Fruit fly (Drosophila melanogaster): ENCODE measurements around the gene CG7381.
A peak's percentile ranks its signal among the peaks of the same experiment; 100 is the strongest.

Gene CG7381

DNA sequence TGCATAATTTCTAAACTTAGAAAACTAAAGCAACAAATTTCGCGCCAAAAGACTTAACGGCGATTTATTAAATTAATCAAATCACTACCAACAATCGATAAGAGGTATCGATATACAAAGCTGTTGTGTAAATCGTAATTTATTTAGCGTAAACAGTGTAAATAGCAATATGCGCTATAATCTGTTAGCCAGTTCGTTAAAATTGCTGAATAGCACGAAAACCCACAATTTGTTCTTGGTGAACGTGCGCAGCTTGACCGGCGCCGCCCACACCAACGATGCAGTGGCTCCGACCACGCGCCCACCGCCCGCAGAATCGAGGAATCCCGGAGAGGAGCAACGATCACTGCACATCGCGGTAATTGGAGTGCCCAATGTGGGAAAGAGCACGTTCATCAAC, 18.3 kb upstream of the CG7381 start, which contains the start of gene CG7488:
Gene CG7488, plus strand, starts transcription at position 99 of the 400 bp plus-strand sequence.
- TF ChIP-seq CTCF (optimal IDR thresholded peaks at IDR 0.05) (no peak), CG8478 (optimal IDR thresholded peaks at IDR 0.05) (no peak)

DNA sequence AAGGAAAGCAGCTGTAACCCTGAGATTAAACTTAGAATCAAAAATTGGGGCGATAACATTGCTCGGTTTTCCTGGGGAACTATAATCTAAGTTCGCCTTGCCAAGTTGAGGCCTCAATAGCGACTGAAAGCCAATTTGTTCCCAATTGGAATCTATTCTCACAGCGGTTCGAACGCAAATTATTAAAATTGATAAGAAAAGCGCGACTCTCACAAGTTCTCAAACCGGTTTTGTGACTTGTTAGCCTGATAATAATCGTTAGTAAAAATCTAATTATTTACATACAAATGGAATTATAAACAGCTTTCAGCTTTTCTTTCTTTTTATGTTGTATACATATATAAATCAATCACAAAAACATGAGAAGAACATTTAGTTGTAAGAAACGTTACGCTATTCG, 17.8 kb upstream of the CG7381 start, which contains the start of gene yellow-f2:
Gene yellow-f2, minus strand, starts transcription at position 101 of the 400 bp plus-strand sequence.
- TF ChIP-seq CG8478 (optimal IDR thresholded peaks at IDR 0.05) (no peak), CTCF (optimal IDR thresholded peaks at IDR 0.05) (no peak)

DNA sequence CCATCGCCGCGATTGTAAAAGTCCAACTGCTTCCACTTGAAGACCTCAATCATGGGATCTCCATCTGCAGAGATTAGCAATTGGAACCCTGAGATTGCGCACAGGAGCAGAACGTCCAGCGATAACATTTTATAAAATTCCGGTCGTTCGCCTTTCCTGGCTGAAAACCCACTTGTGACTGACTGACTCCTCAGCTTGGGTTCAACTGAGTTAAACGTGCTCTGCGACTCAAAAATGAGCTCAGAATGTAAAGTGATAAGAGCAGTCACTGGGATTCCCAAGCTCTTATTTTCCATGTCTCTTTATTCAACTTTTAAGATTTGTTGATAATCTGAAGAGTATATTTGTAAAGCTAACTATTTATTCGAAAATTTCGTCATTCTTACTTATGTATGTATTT, 15.7 kb upstream of the CG7381 start, which contains the start of gene yellow-f:
Gene yellow-f, minus strand, starts transcription at position 184 of the 400 bp plus-strand sequence.
- no peak for TF ChIP-seq CTCF (optimal IDR thresholded peaks at IDR 0.05)
- TF ChIP-seq CG8478 (optimal IDR thresholded peaks at IDR 0.05) = no peak

DNA sequence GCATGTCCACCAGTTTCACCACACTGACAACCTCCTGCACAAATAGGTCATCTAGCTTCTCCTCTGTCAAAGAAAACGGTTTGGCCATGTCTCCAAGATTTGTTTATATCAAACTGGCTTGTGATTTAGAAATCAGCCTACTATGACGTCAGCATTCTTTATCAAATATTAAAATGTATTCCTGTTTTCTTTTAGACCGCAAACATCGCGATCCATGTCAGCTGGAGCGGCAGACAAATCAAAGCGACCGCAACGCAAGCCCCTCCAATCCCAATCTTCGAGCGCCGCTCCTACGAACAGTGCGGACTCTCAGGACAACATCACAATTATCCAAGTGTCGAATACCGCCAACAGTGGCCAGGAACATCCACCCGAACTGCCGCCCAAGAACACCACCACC, 11.1 kb upstream of the CG7381 start, which contains the start of gene CG14383:
Gene CG14383, minus strand, starts transcription at position 101 of the 400 bp plus-strand sequence.
- no peak for TF ChIP-seq CTCF (optimal IDR thresholded peaks at IDR 0.05)
- no peak for TF ChIP-seq CG8478 (optimal IDR thresholded peaks at IDR 0.05)

DNA sequence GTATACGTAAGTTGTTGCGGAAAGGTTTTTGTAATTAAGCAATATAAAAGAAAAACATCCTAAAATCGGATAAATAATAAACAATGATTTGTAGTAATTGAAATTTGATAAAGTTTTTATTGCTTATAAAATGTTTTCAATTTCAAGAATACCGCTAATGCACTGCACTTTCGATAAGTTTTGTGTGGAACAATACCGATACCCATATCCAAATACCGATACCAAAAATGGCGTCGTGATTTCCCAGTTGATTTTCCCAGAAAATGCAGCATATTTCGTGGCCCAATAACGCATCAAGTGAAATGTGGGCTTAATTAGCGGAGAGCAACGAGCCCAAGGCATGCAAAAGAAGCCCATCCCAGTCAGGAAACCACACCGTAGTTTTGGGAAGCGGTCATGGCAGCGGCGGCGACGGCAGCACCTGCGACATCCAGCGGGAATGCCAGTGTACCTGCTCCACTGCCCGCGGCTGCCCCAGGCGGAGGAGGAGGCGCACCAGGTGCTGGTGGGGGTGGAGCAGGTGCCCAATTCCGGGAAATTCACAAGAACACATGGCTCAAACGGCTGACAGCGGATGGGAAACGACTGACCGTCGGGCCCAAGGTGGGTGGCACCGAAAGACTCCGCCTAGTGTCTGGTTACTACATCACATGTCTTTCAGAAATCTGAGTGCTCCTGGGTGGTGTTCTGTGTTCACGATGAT, 8.7 kb upstream of the CG7381 start, which contains the start of gene CG31342:
Gene CG31342, plus strand, starts transcription at position 214 of the 703 bp plus-strand sequence.
- TF ChIP-seq CTCF (optimal IDR thresholded peaks at IDR 0.05) (no peak), CG8478 (optimal IDR thresholded peaks at IDR 0.05) (no peak)

DNA sequence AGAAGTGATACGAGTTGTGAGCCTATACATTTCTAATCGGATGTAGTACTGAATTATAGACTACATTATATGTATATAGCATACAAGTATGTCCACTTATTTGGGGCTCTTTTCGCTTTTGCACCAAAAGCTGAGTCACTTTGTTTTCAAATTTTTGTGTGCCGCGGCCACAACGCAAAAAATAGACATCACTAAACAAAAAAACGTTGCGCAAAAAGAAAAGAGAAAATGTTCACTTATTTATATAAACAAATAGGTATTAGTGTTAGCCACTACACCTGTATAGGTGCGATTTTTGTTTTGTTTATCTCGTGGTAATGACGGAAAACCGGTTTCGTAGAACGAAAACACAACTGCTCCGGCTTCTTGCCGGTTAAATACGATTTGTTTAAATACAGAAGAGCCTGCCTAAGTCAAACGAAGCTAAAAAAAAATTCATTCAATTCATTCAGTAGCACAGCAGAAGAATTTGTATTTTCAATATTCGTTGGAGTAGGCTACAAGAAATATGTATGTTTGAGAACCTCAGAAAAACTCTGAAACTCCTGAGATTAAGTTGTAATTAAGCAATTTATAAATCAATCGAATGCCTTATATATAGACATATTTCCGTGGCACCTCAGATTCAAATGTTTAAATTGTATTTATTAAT, 5.8 kb upstream of the CG7381 start:
- no peak for TF ChIP-seq CG8478 (optimal IDR thresholded peaks at IDR 0.05)
- TF ChIP-seq CTCF (optimal IDR thresholded peaks at IDR 0.05) = no peak

DNA sequence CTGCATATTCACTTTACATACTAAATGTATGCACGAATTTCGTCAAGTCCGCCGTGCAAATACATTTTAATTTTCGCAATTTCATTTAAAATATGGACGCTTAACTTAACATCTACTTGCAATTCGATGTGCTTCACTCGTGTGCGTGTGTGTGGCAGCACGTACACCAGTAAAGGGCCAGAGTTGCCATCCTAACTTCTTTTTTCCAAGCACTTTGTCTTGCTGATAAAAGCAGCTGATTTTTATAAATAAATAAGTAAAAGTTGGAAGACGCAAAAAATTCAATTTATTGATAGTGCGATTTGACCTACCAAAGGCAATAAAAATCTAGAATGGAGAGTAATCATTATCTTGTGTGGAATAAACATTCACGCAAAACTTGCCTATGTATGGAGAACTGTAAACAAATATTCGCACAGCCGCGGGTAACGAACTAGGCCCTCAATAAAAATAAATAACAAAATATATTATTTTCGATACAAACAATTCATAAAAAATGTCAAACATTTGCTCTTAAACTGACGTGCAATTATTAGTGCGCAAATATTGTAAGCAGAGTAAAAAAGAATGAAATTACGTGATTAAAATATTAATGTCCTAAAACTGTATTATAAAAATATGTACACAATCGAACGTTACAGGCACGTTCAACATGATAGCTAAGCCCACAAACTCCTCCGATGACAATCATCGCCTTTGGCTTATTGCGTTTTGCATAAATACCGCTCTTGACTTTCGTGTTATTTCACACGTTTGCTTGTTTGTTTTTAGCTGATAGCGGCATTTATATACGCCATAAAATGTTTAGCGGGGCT, 5.1 kb upstream of the CG7381 start:
- TF ChIP-seq CTCF (optimal IDR thresholded peaks at IDR 0.05) = no peak
- TF ChIP-seq CG8478 (optimal IDR thresholded peaks at IDR 0.05) = no peak

DNA sequence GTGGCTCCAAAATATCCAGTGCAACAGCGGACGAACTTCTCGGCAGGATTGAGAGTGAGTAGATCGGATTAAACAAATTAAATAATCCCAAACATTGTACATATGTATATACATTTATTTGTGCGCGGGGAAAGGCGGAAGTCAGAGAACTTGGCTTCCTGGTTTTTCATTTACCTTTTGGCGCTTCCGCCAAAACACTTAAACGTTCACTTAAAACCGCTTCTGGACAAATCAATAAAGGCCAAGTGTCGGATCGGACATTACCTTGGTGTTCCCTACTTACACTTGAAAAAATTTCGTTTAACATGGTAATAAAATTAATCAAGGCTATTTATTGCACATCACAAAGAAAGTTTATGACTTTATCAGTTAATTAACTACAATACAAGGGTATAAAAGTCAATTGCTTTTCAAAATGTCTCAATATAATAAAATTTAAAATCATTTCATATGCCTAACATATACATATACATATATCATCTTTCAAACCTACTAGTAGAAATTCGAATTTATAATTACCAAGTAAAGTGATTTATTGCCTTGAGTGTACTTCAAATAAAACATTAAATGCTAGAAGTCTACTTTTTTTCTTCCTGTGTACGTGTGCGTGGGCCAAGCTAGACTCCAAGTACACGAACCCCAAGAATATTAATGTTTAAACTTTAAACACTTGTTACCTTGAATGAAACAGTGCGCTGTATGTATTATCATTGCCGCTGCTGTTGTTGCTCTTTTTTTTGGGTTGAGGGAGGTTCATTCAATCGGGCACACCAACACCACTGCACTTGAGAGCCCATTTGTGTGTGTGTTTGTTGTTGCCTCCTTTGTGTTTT, 4.3 kb upstream of the CG7381 start:
- TF ChIP-seq CG8478 (optimal IDR thresholded peaks at IDR 0.05) = no peak
- TF ChIP-seq CTCF (optimal IDR thresholded peaks at IDR 0.05) = no peak

DNA sequence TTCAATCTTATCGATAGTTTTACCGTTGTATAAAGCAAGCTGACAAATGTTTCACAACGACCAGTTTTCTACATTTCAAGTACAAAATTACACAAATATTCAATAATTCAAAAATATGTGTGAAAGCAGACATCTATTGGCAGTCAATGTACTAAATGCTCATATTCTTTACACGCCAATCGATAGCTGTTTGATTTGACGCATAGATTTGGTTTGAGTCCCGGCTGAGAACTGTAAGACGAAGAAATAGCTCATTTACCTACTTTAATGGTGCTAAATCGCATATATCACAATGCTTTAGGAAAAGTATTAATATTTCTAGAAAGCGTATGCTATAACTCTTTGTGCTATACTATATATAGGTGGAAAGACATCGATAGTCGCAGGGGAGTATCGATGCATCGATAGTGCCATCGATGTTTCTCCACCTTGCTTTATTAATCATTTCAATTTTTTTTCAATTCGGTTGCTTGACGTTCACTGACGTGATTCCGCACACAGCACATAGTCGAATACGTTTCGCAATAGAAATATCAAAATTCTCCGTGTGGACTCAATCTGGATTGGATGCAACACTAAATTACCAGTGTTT, 3.5 kb upstream of the CG7381 start, which contains the start of gene Paip2:
Gene Paip2, plus strand, starts transcription at position 165 of the 592 bp plus-strand sequence.
- TF ChIP-seq CTCF (optimal IDR thresholded peaks at IDR 0.05) (peak; percentile 84 to 86), CG8478 (optimal IDR thresholded peaks at IDR 0.05) (no peak)

DNA sequence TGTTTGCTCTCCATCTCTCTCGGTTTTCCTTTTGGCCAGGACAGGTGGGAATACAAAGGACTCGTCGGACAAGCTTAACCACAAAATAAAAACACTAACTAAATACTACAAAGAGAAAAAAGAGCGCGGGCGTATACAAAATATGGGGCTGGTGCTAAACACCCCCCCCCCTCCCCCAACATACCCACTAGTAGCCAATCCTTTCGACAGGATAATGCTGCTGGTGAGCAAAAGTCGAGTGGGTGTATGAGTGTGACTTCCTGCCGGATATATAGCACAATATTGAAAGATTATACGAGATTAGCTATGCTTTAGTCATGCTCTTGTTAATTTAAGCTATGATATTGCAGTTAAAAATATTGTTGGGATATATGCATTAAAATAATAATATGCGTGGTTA, 2.0 kb downstream of the CG7381 start:
- TF ChIP-seq CG8478 (optimal IDR thresholded peaks at IDR 0.05) (no peak), CTCF (optimal IDR thresholded peaks at IDR 0.05) (no peak)

DNA sequence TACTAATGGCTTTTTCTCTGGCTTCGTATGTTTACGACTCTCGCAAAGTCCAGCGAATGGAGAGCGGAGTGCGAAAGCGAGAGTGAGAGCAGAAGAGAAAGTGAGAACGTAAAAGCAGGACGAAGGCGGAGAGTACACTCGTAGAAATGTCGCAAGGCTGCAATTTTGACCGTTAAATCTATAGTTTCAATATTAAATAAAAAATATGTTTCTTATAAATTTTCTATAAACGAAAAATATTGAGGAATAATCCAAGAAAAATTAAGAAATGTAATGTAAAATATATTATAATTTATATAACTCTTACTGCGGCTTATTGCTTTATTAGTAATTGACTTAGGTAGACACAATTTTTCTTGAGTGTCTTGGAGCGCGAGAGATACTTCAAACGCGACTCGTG, 2.8 kb downstream of the CG7381 start:
- TF ChIP-seq CG8478 (optimal IDR thresholded peaks at IDR 0.05) (no peak), CTCF (optimal IDR thresholded peaks at IDR 0.05) (no peak)

DNA sequence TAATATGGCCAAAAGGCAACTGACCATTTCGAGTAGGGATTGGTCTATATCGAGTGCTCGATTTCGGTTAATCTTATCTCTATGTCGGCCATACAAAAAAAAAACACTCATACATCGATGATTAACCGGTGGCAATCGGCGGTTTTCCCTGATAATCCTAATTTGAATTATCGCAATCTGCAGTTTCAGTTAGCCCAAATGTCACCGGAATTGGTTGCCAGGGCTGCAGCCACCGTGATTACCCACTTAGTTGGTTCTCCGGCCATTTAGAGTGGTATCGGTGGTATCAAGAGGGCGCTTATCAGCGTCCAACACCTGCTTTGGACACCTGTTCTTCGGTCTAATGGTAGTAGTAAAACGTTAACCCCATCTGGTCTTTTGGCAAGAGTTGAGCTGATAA, 5.2 kb downstream of the CG7381 start:
- TF ChIP-seq CG8478 (optimal IDR thresholded peaks at IDR 0.05) (no peak), CTCF (optimal IDR thresholded peaks at IDR 0.05) (no peak)

DNA sequence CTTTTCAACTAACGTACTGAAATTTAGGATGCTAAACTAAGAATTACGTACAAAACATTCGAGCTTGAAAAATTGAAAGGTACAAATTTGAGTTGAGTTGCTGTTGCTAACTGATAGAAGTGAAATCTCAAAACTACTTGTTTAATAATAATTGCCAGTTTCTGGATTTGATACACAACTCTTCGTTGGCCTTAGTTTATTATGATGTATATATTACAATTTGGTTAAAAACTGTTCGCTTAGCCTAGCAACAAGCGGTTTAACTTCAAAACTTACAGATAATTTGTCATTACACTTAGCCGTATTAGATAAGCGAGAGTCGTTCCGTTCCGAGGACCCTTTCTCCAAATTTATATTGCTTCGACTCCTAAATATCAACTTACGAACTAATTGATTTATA, 9.7 kb downstream of the CG7381 start, which contains the start of the genes CG14384 and grsm:
Gene CG14384, minus strand, starts transcription at position 101 of the 400 bp plus-strand sequence.
Gene grsm, minus strand, starts transcription at position 101 of the 400 bp plus-strand sequence.
- TF ChIP-seq CG8478 (optimal IDR thresholded peaks at IDR 0.05) = no peak
- no peak for TF ChIP-seq CTCF (optimal IDR thresholded peaks at IDR 0.05)

DNA sequence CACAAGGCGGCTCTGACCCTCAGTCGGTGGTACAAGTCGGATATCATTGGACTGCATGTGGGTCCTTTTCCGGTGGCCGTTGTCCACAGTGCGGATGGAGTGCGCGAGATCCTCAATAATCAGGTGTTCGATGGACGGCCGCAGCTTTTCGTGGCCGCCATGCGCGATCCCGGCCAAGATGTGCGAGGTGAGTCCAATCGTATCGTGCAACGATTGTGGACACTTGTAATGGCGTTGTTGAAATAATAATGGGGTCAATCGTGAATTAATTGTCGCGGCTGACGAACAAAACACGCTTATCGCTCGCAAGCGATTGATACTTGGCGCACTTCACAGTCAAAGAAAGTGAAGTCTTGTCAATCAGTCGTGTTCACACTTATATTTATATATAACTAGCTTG, 13.2 kb downstream of the CG7381 start:
- TF ChIP-seq CTCF (optimal IDR thresholded peaks at IDR 0.05) = no peak
- no peak for TF ChIP-seq CG8478 (optimal IDR thresholded peaks at IDR 0.05)
